Worm (Caenorhabditis elegans) whole organism, young adult: ENCODE data around the gene hst-2.

ENCODE experiments used
- K11D2.4 ChIP-seq: fragments of 200-800 bp; sonication (Bioruptor generic); IDR thresholded peaks from 2 replicates; pipeline ENCODE4 v1.3.6; 2022; ENCODE audit warnings: missing genetic modification reagents, missing genetic modification characterization, missing compliant biosample characterization
- Y56A3A.18 ChIP-seq: fragments of 200-800 bp; sonication (Bioruptor generic); IDR thresholded peaks from 2 replicates; pipeline ENCODE4 v1.3.6; 2022; ENCODE audit warnings: missing genetic modification reagents, missing genetic modification characterization, missing compliant biosample characterization
- attf-3 ChIP-seq: fragments of 200-800 bp; sonication (Bioruptor generic); conservative IDR thresholded peaks from 2 replicates; pipeline ENCODE4 v1.3.6; 2022; ENCODE audit warnings: missing genetic modification reagents, missing genetic modification characterization, missing compliant biosample characterization
- bed-2 ChIP-seq: fragments of 200-800 bp; sonication (Bioruptor generic); IDR thresholded peaks from 2 replicates; pipeline ENCODE4 v1.3.6; 2022; ENCODE audit warnings: missing genetic modification reagents, missing genetic modification characterization, missing compliant biosample characterization
- dox-1 ChIP-seq: fragments of 200-800 bp; sonication (Bioruptor generic); IDR thresholded peaks from 2 replicates; pipeline ENCODE4 v1.3.6; 2022; ENCODE audit warnings: missing genetic modification reagents, missing genetic modification characterization, missing compliant biosample characterization
- hlh-12 ChIP-seq: sonication (generic microtip); optimal IDR thresholded peaks from 2 replicates; lab custom pipeline; 2016; ENCODE audit warnings: missing genetic modification characterization, missing compliant biosample characterization
- lin-40 ChIP-seq: sonication (generic microtip); optimal IDR thresholded peaks from 2 replicates; lab custom pipeline; 2016; ENCODE audit warnings: missing genetic modification characterization, mild to moderate bottlenecking, missing compliant biosample characterization, missing genotype, missing genetic modification reagents
- nhr-80 ChIP-seq: sonication (generic microtip); optimal IDR thresholded peaks from 2 replicates; lab custom pipeline; 2016; ENCODE audit warnings: missing genetic modification characterization, missing compliant biosample characterization
- pha-4 ChIP-seq: fragments of 150-350 bp; sonication (generic microtip); optimal IDR thresholded peaks from 2 replicates; lab custom pipeline; 2014; ENCODE audit warnings: missing biosample characterization, missing genetic modification reagents, missing genetic modification characterization

DNA sequence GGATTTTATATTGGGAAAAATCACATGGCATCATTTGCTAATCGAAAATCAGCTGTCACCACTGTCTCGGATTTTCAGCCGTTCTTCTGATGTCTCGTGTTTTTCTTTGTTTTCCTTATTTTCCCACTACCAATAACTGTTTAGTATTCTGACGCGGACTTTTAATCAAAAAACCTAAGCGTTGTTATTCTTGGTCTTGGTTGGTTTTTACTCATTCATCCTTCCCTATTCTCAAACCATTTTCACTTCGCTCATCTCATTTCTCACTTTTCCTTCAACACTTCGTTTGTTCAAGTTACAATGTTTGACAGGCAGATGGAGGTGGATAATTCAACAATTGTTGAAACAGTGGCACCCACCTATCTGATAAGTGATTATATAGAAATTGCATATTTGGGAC is 28.4 kb downstream of the hst-2 start, which contains the start of gene gnrr-6:
- no peak for TF ChIP-seq nhr-80
- no peak for TF ChIP-seq attf-3 (GFP tag; lab: Robert Waterston, UW)
- TF ChIP-seq pha-4 (tag; lab: Kevin White, UChicago): no peak
- TF ChIP-seq bed-2 (GFP tag; lab: Robert Waterston, UW): no peak
- TF ChIP-seq Y56A3A.18 (GFP tag; lab: Robert Waterston, UW): no peak
- TF ChIP-seq hlh-12 (tag; lab: Kevin White, UChicago): no peak
- TF ChIP-seq dox-1 (GFP tag; lab: Robert Waterston, UW): no peak
- TF ChIP-seq K11D2.4 (GFP tag; lab: Robert Waterston, UW): no peak
- TF ChIP-seq lin-40 (tag; lab: Kevin White, UChicago): no peak
